Worm (Caenorhabditis elegans) whole organism, early embryonic: ENCODE data around the gene acs-1.

Source experiments
- B0310.2 ChIP-seq: sonication (generic microtip); optimal IDR thresholded peaks from 2 replicates; lab custom pipeline; 2016; ENCODE audit warnings: mild to moderate bottlenecking, missing genetic modification characterization, missing compliant biosample characterization
- F13C5.2 ChIP-seq: sonication (generic microtip); optimal IDR thresholded peaks from 2 replicates; lab custom pipeline; 2017; ENCODE audit warnings: mild to moderate bottlenecking, missing genetic modification characterization, inconsistent platforms, missing compliant biosample characterization
- ama-1 ChIP-seq: fragments of 150-350 bp; optimal IDR thresholded peaks from 2 replicates; lab custom pipeline; 2014
- ceh-36 ChIP-seq: sonication (generic microtip); optimal IDR thresholded peaks from 2 replicates; lab custom pipeline; 2016; ENCODE audit warnings: missing genetic modification characterization, inconsistent platforms, missing compliant biosample characterization
- ets-7 ChIP-seq: sonication (generic microtip); optimal IDR thresholded peaks from 2 replicates; lab custom pipeline; 2016; ENCODE audit warnings: missing genotype, missing genetic modification characterization, missing compliant biosample characterization
- flt-1 ChIP-seq: fragments of 200-800 bp; sonication (Bioruptor generic); IDR thresholded peaks from 2 replicates; pipeline ENCODE4 v1.3.6; 2022; ENCODE audit warnings: missing genetic modification characterization, missing compliant biosample characterization
- hmbx-1 ChIP-seq: sonication (generic microtip); optimal IDR thresholded peaks from 2 replicates; lab custom pipeline; 2016; ENCODE audit warnings: mild to moderate bottlenecking, missing genetic modification characterization, missing compliant biosample characterization
- scrt-1 ChIP-seq: fragments of 200-800 bp; sonication (Bioruptor generic); IDR thresholded peaks from 2 replicates; pipeline ENCODE4 v1.3.6; 2022; ENCODE audit warnings: missing genetic modification characterization, missing compliant biosample characterization
- sea-1 ChIP-seq: fragments of 200-800 bp; sonication (Bioruptor generic); conservative IDR thresholded peaks from 2 replicates; pipeline ENCODE4 v1.3.6; 2022; ENCODE audit warnings: missing genetic modification characterization, missing compliant biosample characterization
- tbx-37 ChIP-seq: fragments of 200-800 bp; sonication (Bioruptor generic); conservative IDR thresholded peaks from 2 replicates; pipeline ENCODE4 v1.3.6; 2022; ENCODE audit warnings: missing genetic modification reagents, missing genetic modification characterization, missing compliant biosample characterization

DNA sequence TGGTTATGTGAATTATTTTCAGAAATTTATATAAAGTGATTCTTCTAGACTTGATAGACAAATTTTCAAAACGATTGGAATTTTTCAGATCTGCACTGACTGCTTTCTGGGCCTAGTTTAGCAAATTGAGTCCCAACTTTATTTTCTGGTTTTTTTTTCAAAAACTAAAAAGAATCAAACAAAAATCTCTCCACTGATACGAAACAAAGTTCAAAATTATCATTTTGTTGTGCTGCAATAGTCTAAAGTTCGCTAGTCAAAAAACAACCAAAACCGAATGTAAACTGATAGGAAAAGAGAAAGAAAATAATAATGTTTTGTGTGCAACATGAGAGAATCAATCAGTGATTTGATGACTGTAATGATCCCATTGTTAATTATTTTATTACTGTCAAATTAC, 25.1 kb downstream of the acs-1 start, which contains the start of gene lipl-4:
- no peak for TF ChIP-seq scrt-1 (GFP tag; lab: Robert Waterston, UW)
- TF ChIP-seq ceh-36 (tag; lab: Kevin White, UChicago): no peak
- no peak for TF ChIP-seq flt-1 (GFP tag; lab: Robert Waterston, UW)
- no peak for TF ChIP-seq tbx-37
- no peak for TF ChIP-seq hmbx-1 (tag; lab: Kevin White, UChicago)
- no peak for TF ChIP-seq sea-1 (GFP tag; lab: Robert Waterston, UW)
- TF ChIP-seq ama-1 (lab: Kevin White, UChicago): no peak
- no peak for TF ChIP-seq B0310.2 (tag; lab: Kevin White, UChicago)
- TF ChIP-seq F13C5.2 (tag; lab: Kevin White, UChicago): no peak
- TF ChIP-seq ets-7 (tag; lab: Kevin White, UChicago): no peak
